Fruit fly (Drosophila melanogaster): ENCODE data around the gene mys.

The mys gene

DNA sequence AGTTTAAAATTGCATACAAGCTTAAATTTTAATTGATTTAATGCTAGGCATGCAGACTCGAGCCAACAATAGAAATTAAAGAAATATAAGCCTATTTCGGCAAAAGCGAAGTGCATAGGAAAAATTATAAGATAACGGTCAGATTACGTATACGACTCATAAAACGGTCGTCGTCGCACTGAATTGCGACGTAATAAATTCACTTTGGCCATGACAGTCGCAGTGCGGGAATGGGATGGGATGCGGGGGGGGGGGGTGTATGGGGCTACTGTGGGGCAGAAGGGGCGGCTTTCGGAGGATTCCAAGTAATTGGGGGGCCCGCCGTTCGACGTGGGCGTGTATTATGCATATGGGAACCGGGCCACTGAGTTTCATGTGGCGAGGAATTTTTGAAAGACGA, 49.5 kb downstream of the mys start:
- no peak for TF ChIP-seq noc (tag; optimal IDR thresholded peaks at IDR 0.05)

DNA sequence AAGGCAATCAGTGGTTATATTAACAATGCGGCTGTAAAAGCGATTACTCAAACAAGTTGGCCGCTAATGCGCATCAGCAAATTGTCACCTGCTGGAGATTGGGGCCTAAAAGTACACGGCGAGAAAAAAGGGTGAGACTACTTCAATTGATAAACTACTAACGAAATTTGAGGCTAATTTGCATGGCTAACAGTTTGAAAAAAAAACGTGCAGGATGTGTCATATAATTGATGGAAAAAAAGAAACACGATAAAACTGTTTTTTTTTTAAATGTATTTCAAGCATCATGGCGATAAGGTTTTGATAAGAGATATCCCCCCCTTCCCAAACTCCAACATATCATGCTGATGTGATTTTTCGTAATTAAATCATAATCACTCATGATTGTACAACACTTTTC, 51.3 kb downstream of the mys start:
- TF ChIP-seq noc (tag; optimal IDR thresholded peaks at IDR 0.05) = peak; percentile 43

DNA sequence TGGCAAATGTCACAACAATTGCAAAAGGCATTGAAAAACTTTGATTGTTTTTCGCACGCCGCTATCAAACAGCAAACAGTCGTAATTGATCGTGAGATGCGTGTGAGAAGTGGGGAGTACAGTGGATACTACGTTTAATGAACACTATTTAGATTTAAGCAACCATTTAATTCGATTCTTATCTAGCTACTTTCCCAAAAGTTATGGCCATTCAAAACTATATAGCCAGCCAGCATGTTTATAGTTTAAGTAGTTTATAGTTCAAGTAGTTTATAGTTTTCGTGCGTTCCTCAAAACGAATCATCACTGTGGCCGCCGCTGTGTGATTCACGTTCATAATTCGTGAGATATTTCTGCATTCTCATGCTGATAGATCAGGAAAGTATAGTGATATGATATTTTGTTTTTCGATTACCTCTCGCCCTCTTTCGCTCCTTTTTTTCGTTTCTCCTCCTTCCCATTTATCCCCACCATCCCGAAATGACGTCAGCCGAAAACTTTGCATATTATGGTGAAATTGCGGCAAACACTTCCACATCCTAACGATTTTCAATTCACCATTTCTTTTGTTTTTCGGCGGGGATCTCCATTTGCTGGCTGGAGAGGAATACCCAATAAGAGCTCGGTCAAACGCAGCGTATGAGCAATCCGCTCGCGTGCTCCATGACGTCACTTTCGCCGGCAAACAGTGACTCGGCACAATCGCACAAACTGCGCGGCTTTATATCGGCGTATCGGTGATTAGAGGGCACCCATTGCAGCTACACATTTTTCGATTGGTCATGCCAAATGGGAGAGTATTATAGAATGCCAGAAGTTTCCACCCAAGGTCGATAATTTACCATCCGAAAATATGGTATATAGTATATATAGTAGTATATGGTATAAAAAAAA, 52.2 kb downstream of the mys start:
- TF ChIP-seq noc (tag; optimal IDR thresholded peaks at IDR 0.05) = peak; percentile 93

DNA sequence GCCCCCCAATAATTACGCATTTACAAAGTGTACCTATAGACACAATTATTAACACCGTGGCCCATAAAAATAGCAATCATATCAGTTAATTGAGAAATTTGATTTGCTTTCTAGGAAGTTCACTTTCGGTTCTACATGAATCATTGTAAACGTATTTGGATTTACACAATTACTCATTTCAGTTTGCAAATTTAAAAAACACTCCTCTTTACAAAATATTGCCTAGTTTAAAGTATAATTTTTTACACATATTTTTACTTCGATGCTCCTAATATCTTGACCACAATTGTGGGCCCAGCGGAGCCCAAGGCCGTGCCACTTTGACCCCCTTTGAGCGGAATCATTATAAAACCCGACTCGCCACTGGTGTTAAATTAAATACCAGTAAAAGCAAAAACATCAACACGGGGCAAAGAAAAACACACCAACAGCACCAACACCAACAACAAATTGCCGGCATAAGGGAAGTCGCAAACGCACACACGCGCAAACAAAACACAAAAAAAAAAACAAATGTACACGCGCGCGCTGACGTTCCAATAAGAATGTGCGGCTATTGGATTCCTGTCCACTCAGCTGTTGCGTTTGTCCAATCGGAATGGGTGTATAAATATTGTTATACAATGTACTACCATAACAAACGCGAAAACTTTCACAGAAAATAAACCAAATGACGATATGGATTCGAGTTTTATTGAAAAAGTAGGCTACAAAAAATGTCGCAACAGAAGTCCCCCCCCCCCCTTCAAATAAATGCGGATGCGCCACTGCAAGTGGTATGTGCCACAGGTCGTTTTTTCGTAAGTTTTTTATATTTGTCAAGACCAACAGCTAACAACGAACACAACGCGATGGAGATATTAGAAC, 53.3 kb downstream of the mys start:
- peak; percentile 77 for TF ChIP-seq noc (tag; optimal IDR thresholded peaks at IDR 0.05)

DNA sequence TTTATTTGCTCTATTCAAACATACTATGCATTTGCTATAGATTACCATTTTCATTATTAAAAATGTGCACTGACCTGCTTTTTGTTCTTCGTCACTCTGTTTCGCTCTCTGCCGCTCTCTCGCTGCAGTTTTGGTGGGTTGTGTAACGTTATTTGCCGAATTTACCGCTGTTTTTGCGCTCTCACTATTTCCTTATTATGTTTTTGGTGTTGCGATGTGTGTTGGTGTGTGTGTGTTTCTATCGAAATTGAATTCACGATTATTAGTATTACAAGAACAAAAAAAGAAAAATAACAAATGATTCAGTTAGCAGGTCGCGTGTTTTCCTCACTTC, 53.9 kb downstream of the mys start:
- TF ChIP-seq noc (tag; optimal IDR thresholded peaks at IDR 0.05) = no peak

DNA sequence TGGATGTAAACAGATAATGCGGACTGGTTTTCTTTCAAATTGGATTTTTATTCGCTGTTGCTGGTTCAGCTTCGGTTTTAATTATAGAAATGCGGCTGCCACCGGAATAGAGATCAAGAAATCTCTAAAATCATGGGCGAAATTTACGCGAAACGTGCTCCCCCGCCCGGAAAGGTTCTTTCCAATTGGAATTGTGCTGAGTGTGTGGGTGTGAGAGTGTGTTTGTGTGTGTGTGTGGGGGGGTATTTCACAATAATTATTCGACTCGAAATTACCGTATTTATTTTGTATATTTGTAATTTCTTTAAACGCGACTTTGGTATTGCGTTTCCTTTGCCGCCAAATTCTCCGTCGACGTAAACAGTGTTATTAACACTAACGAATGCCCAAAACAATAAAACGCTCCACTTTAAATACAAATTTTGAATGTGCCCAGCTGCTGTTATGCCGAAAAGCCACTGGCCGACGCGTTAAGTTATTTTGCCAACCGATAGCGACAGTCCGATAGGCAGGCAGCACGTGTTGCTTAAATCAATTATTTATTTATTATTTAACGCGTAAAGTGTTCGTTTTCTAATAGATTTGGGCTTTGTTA, 54.4 kb downstream of the mys start, which contains the start of gene Gclc:
Gene Gclc (minus strand): TSS at position 431 of the 595 bp plus-strand sequence.
- peak; percentile 17 for TF ChIP-seq noc (tag; optimal IDR thresholded peaks at IDR 0.05)

DNA sequence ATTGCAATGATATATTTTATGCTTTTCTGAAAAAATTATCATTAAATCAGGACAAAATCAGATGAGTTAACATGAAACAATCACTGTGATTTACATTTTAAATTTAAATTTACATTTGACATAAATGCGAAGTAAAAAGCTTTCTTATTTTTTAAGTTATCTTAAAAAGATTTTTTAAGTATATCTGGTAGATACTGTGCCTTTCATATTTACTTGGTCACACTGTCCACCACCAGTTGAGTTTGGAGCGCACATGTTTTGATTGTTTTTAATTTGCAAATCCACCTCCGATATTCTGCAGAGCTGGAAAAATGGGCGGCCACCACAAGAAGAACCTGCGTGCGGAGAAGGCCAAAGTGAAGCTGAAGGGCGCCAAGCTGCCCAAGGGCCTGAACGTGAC, 55.4 kb downstream of the mys start, which contains the start of gene CG1575:
Gene CG1575 (plus strand): TSS at position 200 of the 400 bp plus-strand sequence.
- no peak for TF ChIP-seq noc (tag; optimal IDR thresholded peaks at IDR 0.05)

Measured in whole organism, larva.